Fruit fly (Drosophila melanogaster) whole organism, embryonic: ENCODE data around the gene ND-B16.6.

Experiments
- Abd-B ChIP-seq: fragments of 200-800 bp; sonication (Bioruptor generic); optimal IDR thresholded peaks from 2 replicates; lab custom pipeline; 2018; ENCODE audit warnings: missing biosample characterization, mild to moderate bottlenecking, missing genetic modification characterization, moderate library complexity
- Atf-2 ChIP-seq: fragments of 200-800 bp; sonication (Bioruptor generic); optimal IDR thresholded peaks from 2 replicates; lab custom pipeline; 2016; ENCODE audit warnings: missing biosample characterization, missing genetic modification characterization
- BEAF-32 ChIP-seq: fragments of 200-800 bp; sonication (Bioruptor generic); optimal IDR thresholded peaks from 3 replicates; lab custom pipeline; 2017; ENCODE audit warnings: missing biosample characterization, missing genetic modification characterization, mild to moderate bottlenecking, moderate library complexity, missing genetic modification reagents
- BtbVII ChIP-seq: fragments of 200-800 bp; sonication (Bioruptor generic); optimal IDR thresholded peaks from 3 replicates; lab custom pipeline; 2017; ENCODE audit warnings: missing biosample characterization, mild to moderate bottlenecking, missing genetic modification characterization
- CG10274 ChIP-seq: fragments of 200-800 bp; sonication (Bioruptor generic); optimal IDR thresholded peaks from 3 replicates; lab custom pipeline; 2017; ENCODE audit warnings: missing biosample characterization, mild to moderate bottlenecking, missing genetic modification characterization
- CG10654 ChIP-seq: fragments of 200-800 bp; sonication (Bioruptor generic); optimal IDR thresholded peaks from 2 replicates; lab custom pipeline; 2016; ENCODE audit warnings: missing biosample characterization, missing genetic modification characterization
- CG12071 ChIP-seq: fragments of 200-800 bp; sonication (Bioruptor generic); optimal IDR thresholded peaks from 3 replicates; lab custom pipeline; 2018; ENCODE audit warnings: missing biosample characterization, mild to moderate bottlenecking, missing genetic modification characterization
- CG12155 ChIP-seq: fragments of 200-800 bp; sonication (Bioruptor generic); optimal IDR thresholded peaks from 3 replicates; lab custom pipeline; 2016; ENCODE audit warnings: missing biosample characterization, missing genetic modification characterization
- CG1233 ChIP-seq: fragments of 200-800 bp; sonication (Bioruptor generic); optimal IDR thresholded peaks from 4 replicates; lab custom pipeline; 2018; ENCODE audit warnings: missing biosample characterization, mild to moderate bottlenecking, missing genetic modification characterization
- CG12391 ChIP-seq: fragments of 200-800 bp; sonication (Bioruptor generic); optimal IDR thresholded peaks from 3 replicates; lab custom pipeline; 2018; ENCODE audit warnings: missing biosample characterization, mild to moderate bottlenecking, missing genetic modification characterization, moderate library complexity
- CG12659 ChIP-seq: fragments of 200-800 bp; sonication (Bioruptor generic); optimal IDR thresholded peaks from 3 replicates; lab custom pipeline; 2017; ENCODE audit warnings: mild to moderate bottlenecking, missing biosample characterization, missing genetic modification reagents, missing genetic modification characterization
- CG12942 ChIP-seq: fragments of 200-800 bp; sonication (Bioruptor generic); optimal IDR thresholded peaks from 3 replicates; lab custom pipeline; 2016; ENCODE audit warnings: missing biosample characterization, missing genetic modification characterization
- CG13424 ChIP-seq: fragments of 200-800 bp; sonication (Bioruptor generic); optimal IDR thresholded peaks from 2 replicates; lab custom pipeline; 2019; ENCODE audit warnings: missing biosample characterization, mild to moderate bottlenecking, missing genetic modification characterization, moderate library complexity
- CG14014 ChIP-seq: fragments of 200-800 bp; sonication (Bioruptor generic); IDR thresholded peaks from 2 replicates; pipeline ENCODE4 v1.3.6; 2022; ENCODE audit warnings: missing biosample characterization, missing genetic modification characterization
- CG14965 ChIP-seq: fragments of 200-800 bp; sonication (Bioruptor generic); optimal IDR thresholded peaks from 2 replicates; lab custom pipeline; 2016; ENCODE audit warnings: missing biosample characterization, missing genetic modification characterization, borderline replicate concordance
- CG15073 ChIP-seq: fragments of 200-800 bp; sonication (Bioruptor generic); optimal IDR thresholded peaks from 2 replicates; lab custom pipeline; 2016; ENCODE audit warnings: missing biosample characterization, missing genetic modification characterization
- CG1602 ChIP-seq: fragments of 200-800 bp; sonication (Bioruptor generic); optimal IDR thresholded peaks from 3 replicates; lab custom pipeline; 2016; ENCODE audit warnings: missing biosample characterization, missing genetic modification characterization
- CG16863 ChIP-seq: fragments of 200-800 bp; sonication (Bioruptor generic); optimal IDR thresholded peaks from 3 replicates; lab custom pipeline; 2016; ENCODE audit warnings: missing biosample characterization, missing genetic modification characterization
- CG1832 ChIP-seq: fragments of 200-800 bp; sonication (Bioruptor generic); optimal IDR thresholded peaks from 2 replicates; lab custom pipeline; 2017; ENCODE audit warnings: missing biosample characterization, mild to moderate bottlenecking, missing genetic modification characterization, inconsistent platforms
- CG2678 ChIP-seq: fragments of 200-800 bp; sonication (Bioruptor generic); optimal IDR thresholded peaks from 3 replicates; lab custom pipeline; 2019; ENCODE audit warnings: missing biosample characterization, mild to moderate bottlenecking, missing genetic modification characterization, moderate library complexity
- CG2875 ChIP-seq: fragments of 200-800 bp; sonication (Bioruptor generic); optimal IDR thresholded peaks from 2 replicates; lab custom pipeline; 2017; ENCODE audit warnings: missing biosample characterization, mild to moderate bottlenecking, missing genetic modification characterization, missing genetic modification reagents
- CG33213 ChIP-seq: fragments of 200-800 bp; sonication (Bioruptor generic); optimal IDR thresholded peaks from 3 replicates; lab custom pipeline; 2016; ENCODE audit warnings: missing biosample characterization, missing genetic modification characterization
- CG3407 ChIP-seq: fragments of 200-800 bp; sonication (Bioruptor generic); optimal IDR thresholded peaks from 2 replicates; lab custom pipeline; 2018; ENCODE audit warnings: missing biosample characterization, mild to moderate bottlenecking, missing genetic modification characterization
- CG34422 ChIP-seq: fragments of 200-800 bp; sonication (Bioruptor generic); IDR thresholded peaks from 3 replicates; pipeline ENCODE4 v1.3.6; 2022; ENCODE audit warnings: missing biosample characterization, missing genetic modification characterization
- CG3847 ChIP-seq: fragments of 200-800 bp; sonication (Bioruptor generic); IDR thresholded peaks from 2 replicates; pipeline ENCODE4 v1.3.6; 2022; ENCODE audit warnings: missing biosample characterization, missing genetic modification characterization
- CG43689 ChIP-seq: fragments of 200-800 bp; sonication (Bioruptor generic); IDR thresholded peaks from 2 replicates; pipeline ENCODE4 v1.3.6; 2022; ENCODE audit warnings: missing biosample characterization, missing genetic modification characterization
- CG6272 ChIP-seq: fragments of 200-800 bp; sonication (Bioruptor generic); IDR thresholded peaks from 2 replicates; pipeline ENCODE4 v1.3.6; 2022; ENCODE audit warnings: missing biosample characterization, missing genetic modification characterization
- CG6654 ChIP-seq: fragments of 200-800 bp; sonication (Bioruptor generic); optimal IDR thresholded peaks from 2 replicates; lab custom pipeline; 2017; ENCODE audit warnings: missing biosample characterization, mild to moderate bottlenecking, missing genetic modification characterization
- CG6683 ChIP-seq: fragments of 200-800 bp; sonication (Bioruptor generic); optimal IDR thresholded peaks from 2 replicates; lab custom pipeline; 2017; ENCODE audit warnings: missing biosample characterization, mild to moderate bottlenecking, missing genetic modification characterization, missing genetic modification reagents
- CG8089 ChIP-seq: fragments of 200-800 bp; sonication (Bioruptor generic); optimal IDR thresholded peaks from 3 replicates; lab custom pipeline; 2016; ENCODE audit warnings: missing biosample characterization, missing genetic modification characterization
- CG8388 ChIP-seq: fragments of 200-800 bp; sonication (Bioruptor generic); optimal IDR thresholded peaks from 2 replicates; lab custom pipeline; 2019; ENCODE audit warnings: missing biosample characterization, mild to moderate bottlenecking, missing genetic modification characterization, moderate library complexity
- Camta ChIP-seq: fragments of 200-800 bp; sonication (Bioruptor generic); optimal IDR thresholded peaks from 2 replicates; lab custom pipeline; 2016; ENCODE audit warnings: missing biosample characterization, missing genetic modification characterization
- Chrac-16 ChIP-seq: fragments of 200-800 bp; sonication (Bioruptor generic); optimal IDR thresholded peaks from 3 replicates; lab custom pipeline; 2016; ENCODE audit warnings: missing biosample characterization, missing genetic modification characterization
- CrebB ChIP-seq: fragments of 200-800 bp; sonication (Bioruptor generic); optimal IDR thresholded peaks from 3 replicates; lab custom pipeline; 2018; ENCODE audit warnings: missing biosample characterization, mild to moderate bottlenecking, missing genetic modification characterization
- Dip3 ChIP-seq: fragments of 200-800 bp; sonication (Bioruptor generic); optimal IDR thresholded peaks from 3 replicates; lab custom pipeline; 2016; ENCODE audit warnings: missing biosample characterization, missing genetic modification characterization
- Hsf ChIP-seq: fragments of 200-800 bp; sonication (Bioruptor generic); optimal IDR thresholded peaks from 3 replicates; lab custom pipeline; 2016; ENCODE audit warnings: missing biosample characterization, missing genetic modification characterization
- Lpt ChIP-seq: fragments of >200 bp; optimal IDR thresholded peaks from 2 replicates; lab custom pipeline; 2018; ENCODE audit warnings: missing biosample characterization, missing genetic modification characterization
- Med ChIP-seq: fragments of 200-800 bp; sonication (Bioruptor generic); peaks from one replicate; lab custom pipeline; 2016; ENCODE audit warnings: missing biosample characterization, missing genetic modification characterization, mild to moderate bottlenecking, inconsistent platforms, moderate library complexity
- NFAT ChIP-seq: fragments of 200-800 bp; sonication (Bioruptor generic); IDR thresholded peaks from 2 replicates; pipeline ENCODE4 v1.3.6; 2022; ENCODE audit warnings: missing biosample characterization, missing genetic modification characterization
- Sox100B ChIP-seq: fragments of 200-800 bp; sonication (Bioruptor generic); optimal IDR thresholded peaks from 3 replicates; lab custom pipeline; 2018; ENCODE audit warnings: missing biosample characterization, mild to moderate bottlenecking, missing genetic modification characterization
- crp ChIP-seq, 2 experiments: fragments of 200-800 bp; sonication (Bioruptor generic); optimal IDR thresholded peaks; 2 replicates in 1 of 2; 3 replicates in 1 of 2; lab custom pipeline; 2017; ENCODE audit warnings: missing biosample characterization in 2 of 2, missing genetic modification characterization in 2 of 2, mild to moderate bottlenecking in 1 of 2, moderate library complexity in 1 of 2
- gfzf ChIP-seq: fragments of 200-800 bp; sonication (Bioruptor generic); optimal IDR thresholded peaks from 2 replicates; lab custom pipeline; 2016; ENCODE audit warnings: missing biosample characterization, mild to moderate bottlenecking, missing genetic modification characterization, moderate library complexity
- gsb ChIP-seq: fragments of 200-800 bp; sonication (Bioruptor generic); IDR thresholded peaks from 2 replicates; pipeline ENCODE4 v1.3.6; 2022; ENCODE audit warnings: missing biosample characterization, missing genetic modification characterization
- kah ChIP-seq: fragments of 200-800 bp; sonication (Bioruptor generic); optimal IDR thresholded peaks from 2 replicates; lab custom pipeline; 2018; ENCODE audit warnings: missing biosample characterization, mild to moderate bottlenecking, missing genetic modification characterization
- nom ChIP-seq: fragments of 200-800 bp; sonication (Bioruptor generic); optimal IDR thresholded peaks from 2 replicates; lab custom pipeline; 2017; ENCODE audit warnings: missing biosample characterization, missing genetic modification characterization, mild to moderate bottlenecking, moderate library complexity, missing genetic modification reagents
- onecut ChIP-seq: fragments of 200-800 bp; sonication (Bioruptor generic); IDR thresholded peaks from 2 replicates; pipeline ENCODE4 v1.3.6; 2022; ENCODE audit warnings: missing biosample characterization, missing genetic modification characterization
- pb ChIP-seq: fragments of 200-800 bp; sonication (Bioruptor generic); optimal IDR thresholded peaks from 3 replicates; lab custom pipeline; 2016; ENCODE audit warnings: missing biosample characterization, missing genetic modification characterization
- rib ChIP-seq: fragments of 200-800 bp; sonication (Bioruptor generic); IDR thresholded peaks from 2 replicates; pipeline ENCODE4 v1.3.6; 2022; ENCODE audit warnings: missing biosample characterization, missing genetic modification characterization
- run ChIP-seq: fragments of 200-800 bp; sonication (Bioruptor generic); optimal IDR thresholded peaks from 3 replicates; lab custom pipeline; 2018; ENCODE audit warnings: missing biosample characterization, mild to moderate bottlenecking, missing genetic modification characterization
- slou ChIP-seq: fragments of 200-800 bp; sonication (Bioruptor generic); optimal IDR thresholded peaks from 3 replicates; lab custom pipeline; 2016; ENCODE audit warnings: missing biosample characterization, missing genetic modification characterization
- so ChIP-seq: fragments of 200-800 bp; sonication (Bioruptor generic); IDR thresholded peaks from 3 replicates; pipeline ENCODE4 v1.3.6; 2022; ENCODE audit warnings: missing biosample characterization, missing genetic modification characterization

Gene ND-B16.6

dm6 chrX:6353613-6353986 is 3.4 kb upstream of the ND-B16.6 start (continued):
- TF ChIP-seq CG6683 (GFP tag; lab: Kevin White, UChicago) (peak; percentile 76), kah (GFP tag; lab: Kevin White, UChicago) (peak; percentile 71), Med (peak; percentile 73), CG13424 (tag; lab: Kevin White, UChicago) (peak; percentile 93), CG3407 (GFP tag; lab: Kevin White, UChicago) (peak; percentile 80), CG16863 (no peak), so (peak; percentile 90), run (peak; percentile 72), CG1832 (GFP tag; lab: Kevin White, UChicago) (no peak), CG12942 (GFP tag; lab: Kevin White, UChicago) (peak; percentile 63), CG34422 (GFP tag; lab: Robert Waterston, UW) (peak; percentile 85), CG33213 (GFP tag; lab: Kevin White, UChicago) (no peak), CG6272 (GFP tag; lab: Robert Waterston, UW) (peak; percentile 60; the same call in 1 of the 2 replicates), Chrac-16 (GFP tag; lab: Kevin White, UChicago) (peak; percentile 77), CG12071 (GFP tag; lab: Kevin White, UChicago) (peak; percentile 70), CG15073 (GFP tag; lab: Kevin White, UChicago) (no peak), CG14965 (GFP tag; lab: Kevin White, UChicago) (no peak), Sox100B (peak; percentile 93), Camta (GFP tag; lab: Kevin White, UChicago) (no peak), CG3847 (GFP tag; lab: Robert Waterston, UW) (peak; percentile 95), slou (GFP tag; lab: Kevin White, UChicago) (peak; percentile 52), CG43689 (peak; percentile 49), rib (GFP tag; lab: Robert Waterston, UW) (peak; percentile 64; the same call in 1 of the 2 replicates), CG8388 (GFP tag; lab: Kevin White, UChicago) (peak; percentile 88), CG1602 (GFP tag; lab: Kevin White, UChicago) (peak; percentile 76), CG8089 (GFP tag; lab: Kevin White, UChicago) (peak; percentile 7), onecut (GFP tag; lab: Robert Waterston, UW) (peak; percentile 48; the same call in 1 of the 2 replicates), CrebB (peak; percentile 73), BEAF-32 (GFP tag; lab: Kevin White, UChicago) (no peak), Atf-2 (GFP tag; lab: Kevin White, UChicago) (no peak), pb (GFP tag; lab: Kevin White, UChicago) (no peak), NFAT (GFP tag; lab: Robert Waterston, UW) (peak; percentile 67), Abd-B (GFP tag; lab: Kevin White, UChicago) (peak; percentile 80), CG2875 (GFP tag; lab: Kevin White, UChicago) (peak; percentile 74), nom (GFP tag; lab: Kevin White, UChicago) (no peak), gfzf (no peak), CG14014 (GFP tag; lab: Robert Waterston, UW) (peak; percentile 83), CG6654 (GFP tag; lab: Kevin White, UChicago) (peak; percentile 59), crp (GFP tag; optimal IDR thresholded peaks at IDR 0.05; lab: Kevin White, UChicago) (peak in 1 of 2 experiments; percentile 33), CG10274 (GFP tag; lab: Kevin White, UChicago) (peak; percentile 43), CG1233 (GFP tag; lab: Kevin White, UChicago) (peak; percentile 75), Hsf (GFP tag; lab: Kevin White, UChicago) (peak; percentile 72), CG12659 (GFP tag; lab: Kevin White, UChicago) (peak; percentile 92), Dip3 (GFP tag; lab: Kevin White, UChicago) (peak; percentile 13), CG2678 (peak; percentile 95), BtbVII (GFP tag; lab: Kevin White, UChicago) (peak; percentile 87), Lpt (GFP tag; lab: Kevin White, UChicago) (no peak), gsb (GFP tag; lab: Robert Waterston, UW) (peak; percentile 76), CG12155 (GFP tag; lab: Kevin White, UChicago) (peak; percentile 75), CG10654 (GFP tag; lab: Kevin White, UChicago) (peak; percentile 74), CG12391 (tag; lab: Kevin White, UChicago) (peak; percentile 92)
